Worm (Caenorhabditis elegans): ENCODE results near the gene hlh-13.

The hlh-13 gene

ce11 chrX:4208495-4208894 lies 40.6 kb upstream of the hlh-13 start:
- TF ChIP-seq B0261.1 (tag; optimal IDR thresholded peaks at IDR 0.05), result no peak
- no peak for TF ChIP-seq somi-1 (GFP tag; optimal IDR thresholded peaks at IDR 0.05)
- peak; percentile 11; the same call in 1 of the 2 replicates for TF ChIP-seq dox-1 (GFP tag; IDR thresholded peaks at IDR 0.05)
- peak; percentile 78 for TF ChIP-seq Y53G8AR.9 (GFP tag; conservative IDR thresholded peaks at IDR 0.05)
- no peak for TF ChIP-seq athp-1 (tag; optimal IDR thresholded peaks at IDR 0.05)
- no peak for TF ChIP-seq Y53F4B.3 (GFP tag; IDR thresholded peaks at IDR 0.05)
- peak; percentile 89 for TF ChIP-seq ZK185.1 (tag; optimal IDR thresholded peaks at IDR 0.05; ENCODE audit: poor library complexity, severe bottlenecking)
- no peak for TF ChIP-seq dpl-1 (GFP tag; optimal IDR thresholded peaks at IDR 0.05)
- TF ChIP-seq hmg-20 (GFP tag; IDR thresholded peaks at IDR 0.05), result peak; percentile 81
- TF ChIP-seq D2030.7 (GFP tag; IDR thresholded peaks at IDR 0.05), result no peak
- 0 out of 2 replicates have a peak, but pooled peaks have one; percentile 48 for TF ChIP-seq pbrm-1 (GFP tag; IDR thresholded peaks at IDR 0.05)
- no peak for TF ChIP-seq snpc-3.4 (tag; optimal IDR thresholded peaks at IDR 0.05)
- no peak for TF ChIP-seq F39B2.1 (GFP tag; IDR thresholded peaks at IDR 0.05)
- TF ChIP-seq ztf-3 (GFP tag; optimal IDR thresholded peaks at IDR 0.05), result no peak
- no peak for TF ChIP-seq ama-1 (optimal IDR thresholded peaks at IDR 0.05)
- peak in 1 of 2 experiments; percentile 37 for TF ChIP-seq ama-1 (GFP tag; optimal IDR thresholded peaks at IDR 0.05)
- TF ChIP-seq Y56A3A.18 (GFP tag; IDR thresholded peaks at IDR 0.05), result peak; percentile 74; the same call in 1 of the 2 replicates
- no peak for TF ChIP-seq rec-8 (tag; optimal IDR thresholded peaks at IDR 0.05)
- no peak for TF ChIP-seq T26A5.8 (tag; optimal IDR thresholded peaks at IDR 0.05)
- no peak for TF ChIP-seq madf-8 (GFP tag; conservative IDR thresholded peaks at IDR 0.05)
- no peak for TF ChIP-seq lag-1 (GFP tag; IDR thresholded peaks at IDR 0.05)
- no peak for TF ChIP-seq attf-6 (GFP tag; IDR thresholded peaks at IDR 0.05)
- no peak for TF ChIP-seq F49E8.2 (tag; optimal IDR thresholded peaks at IDR 0.05; ENCODE audit: insufficient read depth)
- no peak for TF ChIP-seq F52B5.7 (tag; optimal IDR thresholded peaks at IDR 0.05)
- no peak for TF ChIP-seq snpc-1.1 (tag; optimal IDR thresholded peaks at IDR 0.05; ENCODE audit: insufficient read depth)
- no peak for TF ChIP-seq efl-1 (GFP tag; optimal IDR thresholded peaks at IDR 0.05)
- TF ChIP-seq sptf-2 (GFP tag; optimal IDR thresholded peaks at IDR 0.05), result no peak
- no peak for TF ChIP-seq ceh-100 (GFP tag; IDR thresholded peaks at IDR 0.05)
- TF ChIP-seq rcor-1 (GFP tag; IDR thresholded peaks at IDR 0.05), result peak; percentile 45; the same call in 1 of the 2 replicates
- no peak for TF ChIP-seq zim-3 (tag; optimal IDR thresholded peaks at IDR 0.05)
- no peak for TF ChIP-seq K12H6.12 (tag; optimal IDR thresholded peaks at IDR 0.05)
- no peak for TF ChIP-seq egl-44 (GFP tag; IDR thresholded peaks at IDR 0.05)
- no peak for TF ChIP-seq ztf-18 (tag; optimal IDR thresholded peaks at IDR 0.05)
- no peak for TF ChIP-seq tbx-9 (tag; optimal IDR thresholded peaks at IDR 0.05; ENCODE audit: borderline replicate concordance)
- TF ChIP-seq ztf-26 (tag; optimal IDR thresholded peaks at IDR 0.05), result no peak
- TF ChIP-seq hmg-1.2 (GFP tag; IDR thresholded peaks at IDR 0.05), result peak; percentile 40
- peak; percentile 38; the same call in 1 of the 2 replicates for TF ChIP-seq C06A6.2 (GFP tag; conservative IDR thresholded peaks at IDR 0.05)
- TF ChIP-seq gei-17 (GFP tag; optimal IDR thresholded peaks at IDR 0.05), result peak; percentile 83
- TF ChIP-seq hlh-26 (GFP tag; conservative IDR thresholded peaks at IDR 0.05), result no peak
- TF ChIP-seq Y95B8A.8 (GFP tag; IDR thresholded peaks at IDR 0.05), result no peak
- TF ChIP-seq mel-28 (tag; optimal IDR thresholded peaks at IDR 0.05; ENCODE audit: borderline replicate concordance), result no peak
- no peak for TF ChIP-seq madf-3 (GFP tag; IDR thresholded peaks at IDR 0.05)
- peak; percentile 11; the same call in 1 of the 2 replicates for TF ChIP-seq nfyb-1 (GFP tag; IDR thresholded peaks at IDR 0.05)
- TF ChIP-seq hsf-1 (GFP tag; IDR thresholded peaks at IDR 0.05), result no peak
- TF ChIP-seq mxl-1 (tag; optimal IDR thresholded peaks at IDR 0.05), result no peak
- no peak for TF ChIP-seq egrh-3 (GFP tag; IDR thresholded peaks at IDR 0.05)
- no peak for TF ChIP-seq nfya-1 (tag; optimal IDR thresholded peaks at IDR 0.05; ENCODE audit: borderline replicate concordance, insufficient read depth)
- 0 out of 2 replicates have a peak, but pooled peaks have one; percentile 9 for TF ChIP-seq lin-26 (GFP tag; IDR thresholded peaks at IDR 0.05)
- no peak for TF ChIP-seq die-1 (tag; optimal IDR thresholded peaks at IDR 0.05)

All from whole organism, young adult.